Worm (Caenorhabditis elegans): ENCODE results near the gene hil-4.

- TF ChIP-seq jun-1 (tag; optimal IDR thresholded peaks at IDR 0.05) (no peak), elt-3 (tag; optimal IDR thresholded peaks at IDR 0.05) (no peak), ama-1 (optimal IDR thresholded peaks at IDR 0.05) (no peak), ZK546.5 (tag; optimal IDR thresholded peaks at IDR 0.05) (no peak), fkh-10 (GFP tag; optimal IDR thresholded peaks at IDR 0.05) (no peak), unc-39 (tag; optimal IDR thresholded peaks at IDR 0.05) (no peak), unc-62 (GFP tag; optimal IDR thresholded peaks at IDR 0.05) (no peak), ztf-11 (tag; optimal IDR thresholded peaks at IDR 0.05) (no peak)
Observed at ce11 chrV:4724453-4724852, 29.7 kb upstream of the hil-4 start, which contains the start of gene F39G3.4.

All from whole organism, L3 larva.